Worm (Caenorhabditis elegans): ENCODE data around the gene F35B3.4.

Gene F35B3.4

ce11 chrX:17062165-17062564, 41.4 kb upstream of the F35B3.4 start:
- no peak for TF ChIP-seq zag-1 (tag; optimal IDR thresholded peaks at IDR 0.05)
- TF ChIP-seq isw-1 (GFP tag; IDR thresholded peaks at IDR 0.05), result no peak
- no peak for TF ChIP-seq ceh-8 (GFP tag; optimal IDR thresholded peaks at IDR 0.05)
- no peak for TF ChIP-seq alr-1 (tag; optimal IDR thresholded peaks at IDR 0.05; ENCODE audit: borderline replicate concordance)
- no peak for TF ChIP-seq lin-39 (tag; optimal IDR thresholded peaks at IDR 0.05)
- TF ChIP-seq unc-30 (tag; optimal IDR thresholded peaks at IDR 0.05), result no peak
- no peak for TF ChIP-seq elt-2 (tag; optimal IDR thresholded peaks at IDR 0.05)
- TF ChIP-seq nhr-76 (tag; optimal IDR thresholded peaks at IDR 0.05), result no peak
- TF ChIP-seq nhr-28 (tag; optimal IDR thresholded peaks at IDR 0.05), result no peak
- TF ChIP-seq mdl-1 (tag; optimal IDR thresholded peaks at IDR 0.05), result peak in 1 of 2 experiments; percentile 86
- TF ChIP-seq Y116A8C.19 (tag; optimal IDR thresholded peaks at IDR 0.05; ENCODE audit: borderline replicate concordance), result no peak
- TF ChIP-seq mab-9 (GFP tag; IDR thresholded peaks at IDR 0.05), result no peak
- TF ChIP-seq nhr-11 (tag; optimal IDR thresholded peaks at IDR 0.05), result no peak
- TF ChIP-seq jun-1 (tag; optimal IDR thresholded peaks at IDR 0.05), result no peak
- no peak for TF ChIP-seq efl-3 (GFP tag; optimal IDR thresholded peaks at IDR 0.05)
- TF ChIP-seq nhr-84 (tag; optimal IDR thresholded peaks at IDR 0.05), result no peak
- TF ChIP-seq unc-86 (tag; optimal IDR thresholded peaks at IDR 0.05), result no peak
- no peak for TF ChIP-seq C34B4.2 (tag; optimal IDR thresholded peaks at IDR 0.05)
- TF ChIP-seq ceh-90 (tag; optimal IDR thresholded peaks at IDR 0.05), result no peak
- no peak for TF ChIP-seq mef-2 (tag; optimal IDR thresholded peaks at IDR 0.05)
- TF ChIP-seq F16B12.6 (tag; optimal IDR thresholded peaks at IDR 0.05), result no peak
- no peak for TF ChIP-seq nhr-12 (tag; optimal IDR thresholded peaks at IDR 0.05)
- no peak for TF ChIP-seq hlh-17 (GFP tag; optimal IDR thresholded peaks at IDR 0.05; ENCODE audit: borderline replicate concordance)
- peak; percentile 19 for TF ChIP-seq tbx-2 (tag; optimal IDR thresholded peaks at IDR 0.05)
- TF ChIP-seq lin-35 (GFP tag; optimal IDR thresholded peaks at IDR 0.05), result peak in 1 of 2 experiments; percentile 64
- peak; percentile 30 for TF ChIP-seq vab-15 (tag; optimal IDR thresholded peaks at IDR 0.05)
- no peak for TF ChIP-seq unc-98 (GFP tag; IDR thresholded peaks at IDR 0.05)
- no peak for TF ChIP-seq sptf-1 (tag; optimal IDR thresholded peaks at IDR 0.05)
- TF ChIP-seq sox-4 (tag; optimal IDR thresholded peaks at IDR 0.05), result no peak
- peak; percentile 20 for TF ChIP-seq C16A3.4 (tag; optimal IDR thresholded peaks at IDR 0.05)
- TF ChIP-seq fkh-4 (tag; optimal IDR thresholded peaks at IDR 0.05; ENCODE audit: borderline replicate concordance), result peak; percentile 71
- TF ChIP-seq swsn-7 (tag; optimal IDR thresholded peaks at IDR 0.05), result no peak
- TF ChIP-seq lin-14 (GFP tag; optimal IDR thresholded peaks at IDR 0.05), result peak; percentile 70
- TF ChIP-seq tlp-1 (tag; optimal IDR thresholded peaks at IDR 0.05), result no peak
- TF ChIP-seq pag-3 (tag; optimal IDR thresholded peaks at IDR 0.05; ENCODE audit: borderline replicate concordance, insufficient read depth), result no peak
- no peak for TF ChIP-seq fkh-10 (GFP tag; optimal IDR thresholded peaks at IDR 0.05)
- no peak for TF ChIP-seq egl-27 (tag; optimal IDR thresholded peaks at IDR 0.05)
- no peak for TF ChIP-seq pqm-1 (tag; optimal IDR thresholded peaks at IDR 0.05)
- TF ChIP-seq fos-1 (tag; optimal IDR thresholded peaks at IDR 0.05), result no peak
- peak; percentile 66 for TF ChIP-seq nhr-20 (tag; optimal IDR thresholded peaks at IDR 0.05)
- TF ChIP-seq nhr-47 (tag; optimal IDR thresholded peaks at IDR 0.05), result no peak
- no peak for TF ChIP-seq lin-13 (GFP tag; optimal IDR thresholded peaks at IDR 0.05)
- TF ChIP-seq unc-130 (tag; optimal IDR thresholded peaks at IDR 0.05), result peak; percentile 24
- TF ChIP-seq lsy-2 (tag; optimal IDR thresholded peaks at IDR 0.05), result peak in 1 of 2 experiments; percentile 22
- peak; percentile 46 for TF ChIP-seq snu-23 (GFP tag; optimal IDR thresholded peaks at IDR 0.05)
- no peak for TF ChIP-seq nhr-77 (tag; optimal IDR thresholded peaks at IDR 0.05)
- no peak for TF ChIP-seq pax-3 (tag; optimal IDR thresholded peaks at IDR 0.05)
- peak in 2 of 6 experiments; percentile 69 to 95 for TF ChIP-seq elt-3 (tag; optimal IDR thresholded peaks at IDR 0.05)
- no peak for TF ChIP-seq snpc-4 (tag; optimal IDR thresholded peaks at IDR 0.05)
- no peak for TF ChIP-seq xbp-1 (tag; optimal IDR thresholded peaks at IDR 0.05)
- TF ChIP-seq dsc-1 (tag; optimal IDR thresholded peaks at IDR 0.05), result peak; percentile 93
- peak; percentile 78 for TF ChIP-seq nhr-85 (tag)
- no peak for TF ChIP-seq ama-1 (optimal IDR thresholded peaks at IDR 0.05)
- peak; percentile 96 for TF ChIP-seq blmp-1 (tag; optimal IDR thresholded peaks at IDR 0.05)
